Worm (Caenorhabditis elegans): ENCODE data around the gene K09F5.6.

DNA sequence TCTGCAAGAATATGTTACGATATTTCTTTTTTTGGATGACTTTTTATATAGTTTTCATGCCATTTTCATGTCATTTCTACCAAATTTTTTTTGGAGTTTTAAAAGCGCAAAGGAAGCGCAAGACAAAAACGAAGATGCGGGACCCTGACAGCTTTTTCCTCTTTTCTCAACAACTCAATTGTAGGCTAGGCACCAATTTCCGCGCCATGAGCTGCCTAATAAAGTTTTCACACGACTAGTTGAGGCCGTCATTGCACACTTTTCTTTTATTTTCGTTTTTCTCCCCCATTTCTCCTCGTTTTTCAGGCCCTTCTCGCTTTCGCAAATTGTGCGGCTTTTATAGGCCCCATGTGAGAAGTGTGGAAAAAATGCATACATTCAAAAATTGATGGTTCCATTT is 39.2 kb upstream of the K09F5.6 start:
- TF ChIP-seq dao-5 (tag; optimal IDR thresholded peaks at IDR 0.05) (no peak), him-1 (tag; optimal IDR thresholded peaks at IDR 0.05) (no peak)
